Worm (Caenorhabditis elegans) whole organism, midembryonic: ENCODE data around the gene praf-3.

Experiments used
- T22C8.4 ChIP-seq: fragments of 200-800 bp; sonication (Bioruptor generic); IDR thresholded peaks from 2 replicates; pipeline ENCODE4 v1.3.6; 2022; ENCODE audit warnings: missing genetic modification characterization, missing compliant biosample characterization
- flt-1 ChIP-seq: fragments of 200-800 bp; sonication (Bioruptor generic); IDR thresholded peaks from 2 replicates; pipeline ENCODE4 v1.3.6; 2022; ENCODE audit warnings: missing genetic modification characterization, missing compliant biosample characterization
- med-1 ChIP-seq: sonication (generic microtip); optimal IDR thresholded peaks from 2 replicates; lab custom pipeline; 2017; ENCODE audit warnings: missing genetic modification characterization, mild to moderate bottlenecking, missing compliant biosample characterization, antibody characterized with exemption, missing genetic modification reagents; ENCODE audit not compliant: insufficient read depth
- ref-1 ChIP-seq: fragments of 200-800 bp; sonication (Bioruptor generic); conservative IDR thresholded peaks from 2 replicates; pipeline ENCODE4 v1.3.6; 2022; ENCODE audit warnings: missing genetic modification reagents, missing genetic modification characterization, missing compliant biosample characterization
- ztf-29 ChIP-seq: fragments of 200-800 bp; sonication (Bioruptor generic); IDR thresholded peaks from 2 replicates; pipeline ENCODE4 v1.3.6; 2022; ENCODE audit warnings: missing genetic modification reagents, missing genetic modification characterization, missing compliant biosample characterization

ce11 chrIV:8379278-8379677 is 505 bp upstream of the praf-3 start, which contains the start of gene nap-1:
- no peak for TF ChIP-seq flt-1 (GFP tag; lab: Robert Waterston, UW)
- TF ChIP-seq med-1 (GFP tag; lab: Kevin White, UChicago) = no peak
- no peak for TF ChIP-seq ztf-29
- no peak for TF ChIP-seq ref-1 (GFP tag; lab: Robert Waterston, UW)
- no peak for TF ChIP-seq T22C8.4 (GFP tag; lab: Robert Waterston, UW)
